Worm (Caenorhabditis elegans) whole organism, L2 larva: ENCODE data around the gene srlf-14.

Source experiments
- ZK546.5 ChIP-seq: sonication (generic microtip); optimal IDR thresholded peaks from 2 replicates; lab custom pipeline; 2017; ENCODE audit warnings: missing biosample characterization, missing genetic modification characterization
- aly-2 ChIP-seq: fragments of 150-350 bp; optimal IDR thresholded peaks from 2 replicates; lab custom pipeline; 2014; ENCODE audit warnings: missing biosample characterization, missing genetic modification characterization
- ama-1 ChIP-seq: fragments of 150-350 bp; optimal IDR thresholded peaks from 2 replicates; lab custom pipeline; 2018; ENCODE audit warnings: inconsistent platforms
- ceh-16 ChIP-seq: fragments of 150-350 bp; optimal IDR thresholded peaks from 2 replicates; lab custom pipeline; 2014; ENCODE audit warnings: missing biosample characterization, missing genetic modification characterization
- lin-11 ChIP-seq: fragments of 150-350 bp; sonication (generic microtip); optimal IDR thresholded peaks from 2 replicates; lab custom pipeline; 2014; ENCODE audit warnings: missing biosample characterization, missing genetic modification characterization, inconsistent platforms, mixed read lengths
- mbf-1 ChIP-seq: sonication (generic microtip); optimal IDR thresholded peaks from 2 replicates; lab custom pipeline; 2017; ENCODE audit warnings: missing biosample characterization, missing genetic modification characterization
- nhr-129 ChIP-seq: fragments of 150-350 bp; optimal IDR thresholded peaks from 2 replicates; lab custom pipeline; 2014; ENCODE audit warnings: missing biosample characterization, missing genetic modification characterization
- snpc-4 ChIP-seq: fragments of 150-350 bp; optimal IDR thresholded peaks from 2 replicates; lab custom pipeline; 2014; ENCODE audit warnings: missing biosample characterization, missing genetic modification characterization
- unc-62 ChIP-seq: fragments of 150-350 bp; optimal IDR thresholded peaks from 2 replicates; lab custom pipeline; 2014; ENCODE audit warnings: missing biosample characterization, missing genetic modification reagents, missing genetic modification characterization

ce11 chrIV:10869642-10870041 is 24.5 kb downstream of the srlf-14 start:
- no peak for TF ChIP-seq nhr-129 (tag; lab: Kevin White, UChicago)
- no peak for TF ChIP-seq mbf-1 (tag; lab: Kevin White, UChicago)
- no peak for TF ChIP-seq lin-11 (tag; lab: Kevin White, UChicago)
- TF ChIP-seq aly-2 (tag; lab: Kevin White, UChicago): no peak
- no peak for TF ChIP-seq ceh-16 (tag; lab: Kevin White, UChicago)
- no peak for TF ChIP-seq unc-62 (GFP tag; lab: Kevin White, UChicago)
- TF ChIP-seq ama-1: no peak
- TF ChIP-seq snpc-4 (tag; lab: Kevin White, UChicago): no peak
- TF ChIP-seq ZK546.5 (tag; lab: Kevin White, UChicago): no peak
